Worm (Caenorhabditis elegans) whole organism, early embryonic: ENCODE data around the gene riok-3.

Experiments used
- ama-1 ChIP-seq: fragments of 150-350 bp; optimal IDR thresholded peaks from 2 replicates; lab custom pipeline; 2014
- ceh-13 ChIP-seq: fragments of 200-800 bp; sonication (Bioruptor generic); optimal IDR thresholded peaks from 2 replicates; lab custom pipeline; 2018; ENCODE audit warnings: mild to moderate bottlenecking, missing genetic modification characterization, missing compliant biosample characterization
- ceh-36 ChIP-seq: sonication (generic microtip); optimal IDR thresholded peaks from 2 replicates; lab custom pipeline; 2016; ENCODE audit warnings: missing genetic modification characterization, inconsistent platforms, missing compliant biosample characterization
- flt-1 ChIP-seq: fragments of 200-800 bp; sonication (Bioruptor generic); IDR thresholded peaks from 2 replicates; pipeline ENCODE4 v1.3.6; 2022; ENCODE audit warnings: missing genetic modification characterization, missing compliant biosample characterization
- hnd-1 ChIP-seq: sonication (generic microtip); optimal IDR thresholded peaks from 2 replicates; lab custom pipeline; 2016; ENCODE audit warnings: missing genetic modification characterization, missing compliant biosample characterization
- pes-1 ChIP-seq: fragments of 200-800 bp; sonication (Bioruptor generic); IDR thresholded peaks from 2 replicates; pipeline ENCODE4 v1.3.6; 2022; ENCODE audit warnings: missing genetic modification reagents, missing genetic modification characterization, missing compliant biosample characterization
- scrt-1 ChIP-seq: fragments of 200-800 bp; sonication (Bioruptor generic); IDR thresholded peaks from 2 replicates; pipeline ENCODE4 v1.3.6; 2022; ENCODE audit warnings: missing genetic modification characterization, missing compliant biosample characterization
- sea-1 ChIP-seq: fragments of 200-800 bp; sonication (Bioruptor generic); conservative IDR thresholded peaks from 2 replicates; pipeline ENCODE4 v1.3.6; 2022; ENCODE audit warnings: missing genetic modification characterization, missing compliant biosample characterization

DNA sequence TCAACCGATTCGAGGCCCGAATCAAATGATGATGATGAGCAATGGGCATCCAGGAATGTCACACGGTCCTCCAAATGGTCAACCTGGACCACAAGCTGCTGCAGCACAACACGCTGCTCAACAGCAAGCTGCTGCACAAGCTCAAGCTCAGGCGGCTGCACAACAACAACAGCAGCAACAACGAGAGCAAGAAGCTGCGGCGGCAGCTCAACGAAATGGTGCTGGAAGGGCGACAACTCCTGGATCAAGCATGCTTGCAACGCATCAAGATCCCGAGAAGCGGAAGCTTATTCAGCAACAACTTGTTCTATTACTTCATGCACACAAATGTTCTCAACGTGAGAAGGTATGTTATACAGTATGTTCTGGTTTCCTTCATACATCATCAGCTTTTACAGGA lies 36.8 kb downstream of the riok-3 start:
- no peak for TF ChIP-seq hnd-1 (tag; lab: Kevin White, UChicago)
- TF ChIP-seq ceh-13 (GFP tag; lab: Kevin White, UChicago), result no peak
- TF ChIP-seq ceh-36 (tag; lab: Kevin White, UChicago), result no peak
- no peak for TF ChIP-seq ama-1
- TF ChIP-seq sea-1, result no peak
- TF ChIP-seq scrt-1 (GFP tag; lab: Robert Waterston, UW), result no peak
- no peak for TF ChIP-seq pes-1 (GFP tag; lab: Robert Waterston, UW)
- TF ChIP-seq flt-1 (GFP tag; lab: Robert Waterston, UW), result no peak
